Worm (Caenorhabditis elegans): ENCODE data around the gene C35D6.3.

- TF ChIP-seq nhr-6 (tag; optimal IDR thresholded peaks at IDR 0.05) (no peak), nhr-48 (tag; optimal IDR thresholded peaks at IDR 0.05) (no peak), mep-1 (tag; optimal IDR thresholded peaks at IDR 0.05) (no peak), madf-9 (GFP tag; conservative IDR thresholded peaks at IDR 0.05) (no peak), fos-1 (tag; optimal IDR thresholded peaks at IDR 0.05) (no peak)
Observed at ce11 chrIV:16298851-16299250, 47.8 kb upstream of the C35D6.3 start, which contains the start of gene srz-72.

All from whole organism, L4 larva.